Worm (Caenorhabditis elegans) whole organism, L4 larva: Measurements from ENCODE around the gene aff-1.

Experiments
- Y75B8A.6 ChIP-seq: fragments of 200-800 bp; sonication (Bioruptor generic); IDR thresholded peaks from 2 replicates; pipeline ENCODE4 v1.3.6; 2022; ENCODE audit warnings: missing genetic modification reagents, missing genetic modification characterization, missing compliant biosample characterization
- ama-1 ChIP-seq: fragments of 150-350 bp; optimal IDR thresholded peaks from 2 replicates; lab custom pipeline; 2014; ENCODE audit warnings: inconsistent platforms, mixed read lengths
- fos-1 ChIP-seq: fragments of 150-350 bp; optimal IDR thresholded peaks from 2 replicates; lab custom pipeline; 2014; ENCODE audit warnings: missing biosample characterization, missing genetic modification characterization
- hlh-11 ChIP-seq: fragments of 200-800 bp; sonication (Bioruptor generic); optimal IDR thresholded peaks from 2 replicates; lab custom pipeline; 2018; ENCODE audit warnings: mild to moderate bottlenecking, missing genetic modification characterization, missing compliant biosample characterization
- lin-15B ChIP-seq: fragments of 150-350 bp; sonication (generic microtip); optimal IDR thresholded peaks from 3 replicates; lab custom pipeline; 2014; ENCODE audit warnings: missing biosample characterization, missing genetic modification characterization
- lin-39 ChIP-seq: fragments of 150-350 bp; optimal IDR thresholded peaks from 2 replicates; lab custom pipeline; 2014; ENCODE audit warnings: missing biosample characterization, missing genetic modification reagents, missing genetic modification characterization
- nhr-111 ChIP-seq: fragments of 200-800 bp; sonication (Bioruptor generic); optimal IDR thresholded peaks from 2 replicates; lab custom pipeline; 2018; ENCODE audit warnings: mild to moderate bottlenecking, missing genetic modification characterization, missing compliant biosample characterization
- zfp-2 ChIP-seq: sonication (generic microtip); optimal IDR thresholded peaks from 2 replicates; lab custom pipeline; 2016; ENCODE audit warnings: mild to moderate bottlenecking, missing genetic modification characterization, missing compliant biosample characterization

DNA sequence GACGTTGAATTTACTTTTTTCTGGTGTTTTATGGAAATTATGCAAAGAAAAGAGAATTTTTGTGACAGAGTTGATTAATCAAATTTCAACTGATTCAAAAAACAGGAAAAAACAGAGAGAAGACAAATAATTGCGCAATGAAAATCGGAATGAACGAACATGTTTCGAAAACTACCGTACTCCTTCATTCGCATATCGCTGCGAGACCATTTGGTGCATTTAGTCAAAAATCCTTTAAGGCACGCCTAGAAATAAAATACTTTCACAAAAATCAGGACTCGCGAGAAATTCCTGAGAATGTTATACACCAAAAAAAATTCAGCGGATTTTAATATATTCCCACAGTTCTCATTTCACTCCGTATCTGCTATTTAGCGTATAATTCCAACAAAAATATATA, 3.5 kb downstream of the aff-1 start:
- no peak for TF ChIP-seq Y75B8A.6 (GFP tag; lab: Robert Waterston, UW)
- no peak for TF ChIP-seq lin-39 (tag; lab: Kevin White, UChicago)
- TF ChIP-seq nhr-111 (GFP tag; lab: Kevin White, UChicago), result no peak
- no peak for TF ChIP-seq zfp-2 (tag; lab: Kevin White, UChicago)
- no peak for TF ChIP-seq hlh-11 (tag; lab: Kevin White, UChicago)
- TF ChIP-seq fos-1 (tag; lab: Kevin White, UChicago), result no peak
- TF ChIP-seq lin-15B (tag; lab: Kevin White, UChicago), result no peak
- TF ChIP-seq ama-1 (lab: Kevin White, UChicago), result no peak
